Fruit fly (Drosophila melanogaster): Measurements from ENCODE around the gene ATP6AP2.

ATP6AP2 gene

DNA sequence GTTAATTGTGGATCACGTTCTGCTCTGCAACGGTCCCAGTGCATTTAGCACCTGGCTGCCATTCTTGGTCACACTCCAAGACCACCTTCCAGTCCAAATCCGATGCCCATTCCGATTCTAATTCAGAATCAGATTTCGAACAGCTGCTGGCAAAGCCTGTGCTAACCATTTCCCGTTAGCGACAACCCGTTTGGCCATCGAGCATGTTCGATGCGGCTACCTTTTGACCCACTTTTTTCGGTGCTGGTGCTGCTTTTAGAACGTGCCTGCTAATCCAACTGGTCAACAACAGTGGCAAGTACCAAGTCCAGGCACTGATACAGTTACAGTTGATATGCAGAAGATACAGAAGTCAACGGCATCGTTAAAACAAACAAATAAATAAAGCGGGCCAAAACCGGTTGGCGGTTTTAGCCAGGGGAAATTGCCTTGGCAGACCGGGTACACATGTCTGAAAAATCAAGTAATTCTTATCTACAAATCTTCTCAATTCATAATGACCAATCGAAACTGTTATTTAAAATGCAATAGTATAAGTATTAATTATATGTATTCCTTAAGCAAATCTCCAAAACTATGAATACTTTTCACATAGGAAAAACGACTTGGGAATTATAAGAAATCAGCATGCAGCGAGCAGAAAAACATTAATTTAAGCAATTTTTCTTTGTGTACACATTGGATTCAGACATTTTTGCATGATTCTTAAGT lies 11.3 kb upstream of the ATP6AP2 start:
- TF ChIP-seq Lim3 (GFP tag; IDR thresholded peaks at IDR 0.05): no peak
- TF ChIP-seq lbe (GFP tag; optimal IDR thresholded peaks at IDR 0.05): peak; percentile 15
- TF ChIP-seq CG17328 (GFP tag; IDR thresholded peaks at IDR 0.05): no peak
- TF ChIP-seq Opbp (GFP tag; IDR thresholded peaks at IDR 0.05; ENCODE audit: partially characterized antibody): no peak
- no peak for TF ChIP-seq prd (optimal IDR thresholded peaks at IDR 0.05)
- no peak for TF ChIP-seq prd (GFP tag; IDR thresholded peaks at IDR 0.05)
- no peak for TF ChIP-seq crol (GFP tag; IDR thresholded peaks at IDR 0.05)
- TF ChIP-seq CG3163 (GFP tag; optimal IDR thresholded peaks at IDR 0.05): no peak
- no peak for TF ChIP-seq cwo (GFP tag; optimal IDR thresholded peaks at IDR 0.05)
- no peak for TF ChIP-seq CG11085 (GFP tag; IDR thresholded peaks at IDR 0.05)
- TF ChIP-seq Atf6 (GFP tag; IDR thresholded peaks at IDR 0.05): no peak
- no peak for TF ChIP-seq CG15269 (tag; optimal IDR thresholded peaks at IDR 0.05)
- no peak for TF ChIP-seq CG6689 (GFP tag; IDR thresholded peaks at IDR 0.05)
- TF ChIP-seq Sin3A (optimal IDR thresholded peaks at IDR 0.05): no peak
- TF ChIP-seq nerfin-2 (GFP tag; IDR thresholded peaks at IDR 0.05; ENCODE audit: partially characterized antibody): 0 out of 2 replicates have a peak, but pooled peaks have one; percentile 31
- TF ChIP-seq ara (GFP tag; IDR thresholded peaks at IDR 0.05): no peak
- no peak for TF ChIP-seq zen2 (GFP tag; IDR thresholded peaks at IDR 0.05; ENCODE audit: partially characterized antibody)
- TF ChIP-seq jumu (GFP tag; optimal IDR thresholded peaks at IDR 0.05): no peak
- TF ChIP-seq CG7839 (tag; optimal IDR thresholded peaks at IDR 0.05): no peak
- TF ChIP-seq Dad (GFP tag; optimal IDR thresholded peaks at IDR 0.05): no peak
- TF ChIP-seq tna (GFP tag; IDR thresholded peaks at IDR 0.05; ENCODE audit: partially characterized antibody): no peak
- no peak for TF ChIP-seq CG11247 (GFP tag; IDR thresholded peaks at IDR 0.05)
- TF ChIP-seq phol (tag; optimal IDR thresholded peaks at IDR 0.05): no peak
- no peak for TF ChIP-seq wor (GFP tag; IDR thresholded peaks at IDR 0.05)
- no peak for TF ChIP-seq Hr3 (GFP tag; optimal IDR thresholded peaks at IDR 0.05)
- TF ChIP-seq CG32532 (GFP tag; IDR thresholded peaks at IDR 0.05): no peak
- TF ChIP-seq grn (GFP tag; optimal IDR thresholded peaks at IDR 0.05): no peak
- TF ChIP-seq shn (GFP tag; optimal IDR thresholded peaks at IDR 0.05): no peak
- TF ChIP-seq CG5180 (GFP tag; optimal IDR thresholded peaks at IDR 0.05): peak; percentile 95
- peak in 1 of 2 experiments; percentile 74 for TF ChIP-seq tll (GFP tag; optimal IDR thresholded peaks at IDR 0.05)
- TF ChIP-seq Fer2 (tag; optimal IDR thresholded peaks at IDR 0.05): no peak
- TF ChIP-seq pros (GFP tag; optimal IDR thresholded peaks at IDR 0.05): no peak
- TF ChIP-seq CG16813 (GFP tag; IDR thresholded peaks at IDR 0.05; ENCODE audit: partially characterized antibody): no peak
- TF ChIP-seq rib (GFP tag; IDR thresholded peaks at IDR 0.05): no peak
- 0 out of 4 replicates have a peak, but pooled peaks have one; percentile 37 for TF ChIP-seq chinmo (GFP tag; IDR thresholded peaks at IDR 0.05; ENCODE audit: partially characterized antibody)
- no peak for TF ChIP-seq Xbp1 (GFP tag; optimal IDR thresholded peaks at IDR 0.05)
- TF ChIP-seq mam (GFP tag; optimal IDR thresholded peaks at IDR 0.05): no peak
- no peak for TF ChIP-seq CG1832 (GFP tag; optimal IDR thresholded peaks at IDR 0.05)
- TF ChIP-seq danr (GFP tag; IDR thresholded peaks at IDR 0.05): no peak
- TF ChIP-seq CG7745 (tag; optimal IDR thresholded peaks at IDR 0.05): no peak
- no peak for TF ChIP-seq CG15601 (tag; optimal IDR thresholded peaks at IDR 0.05)
- TF ChIP-seq dysf (GFP tag; IDR thresholded peaks at IDR 0.05): no peak
- no peak for TF ChIP-seq CG1529 (GFP tag; optimal IDR thresholded peaks at IDR 0.05)
- no peak for TF ChIP-seq chn (GFP tag; optimal IDR thresholded peaks at IDR 0.05)
- TF ChIP-seq CG7556 (GFP tag; optimal IDR thresholded peaks at IDR 0.05): no peak
- no peak for TF ChIP-seq CG31441 (GFP tag; IDR thresholded peaks at IDR 0.05)
- TF ChIP-seq Dll (GFP tag; IDR thresholded peaks at IDR 0.05; ENCODE audit: partially characterized antibody): no peak
- no peak for TF ChIP-seq Adf1 (GFP tag; IDR thresholded peaks at IDR 0.05)
- no peak for TF ChIP-seq ci (GFP tag; IDR thresholded peaks at IDR 0.05)
- TF ChIP-seq CG11695 (GFP tag; IDR thresholded peaks at IDR 0.05): no peak
